Fruit fly (Drosophila melanogaster) whole organism: ENCODE data around the gene RabGGTb.

ENCODE experiments used
- CG8478 ChIP-seq: fragments of >200 bp; optimal IDR thresholded peaks from 2 replicates; lab custom pipeline; 2018; ENCODE audit warnings: inconsistent platforms
- Dll ChIP-seq: fragments of >200 bp; optimal IDR thresholded peaks from 2 replicates; lab custom pipeline; 2017
- EcR ChIP-seq, 2 experiments: fragments of >200 bp; optimal IDR thresholded peaks; 2 replicates each; lab custom pipeline; 2017; ENCODE audit warnings: missing biosample characterization in 2 of 2, missing genetic modification characterization in 2 of 2, missing genetic modification reagents in 2 of 2
- pan ChIP-seq: fragments of >200 bp; optimal IDR thresholded peaks from 2 replicates; lab custom pipeline; 2017
- psq ChIP-seq: fragments of >200 bp; optimal IDR thresholded peaks from 2 replicates; lab custom pipeline; 2017
- usp ChIP-seq: fragments of >200 bp; optimal IDR thresholded peaks from 2 replicates; lab custom pipeline; 2017; ENCODE audit warnings: missing biosample characterization, missing genetic modification characterization, mixed read lengths

Gene RabGGTb

DNA sequence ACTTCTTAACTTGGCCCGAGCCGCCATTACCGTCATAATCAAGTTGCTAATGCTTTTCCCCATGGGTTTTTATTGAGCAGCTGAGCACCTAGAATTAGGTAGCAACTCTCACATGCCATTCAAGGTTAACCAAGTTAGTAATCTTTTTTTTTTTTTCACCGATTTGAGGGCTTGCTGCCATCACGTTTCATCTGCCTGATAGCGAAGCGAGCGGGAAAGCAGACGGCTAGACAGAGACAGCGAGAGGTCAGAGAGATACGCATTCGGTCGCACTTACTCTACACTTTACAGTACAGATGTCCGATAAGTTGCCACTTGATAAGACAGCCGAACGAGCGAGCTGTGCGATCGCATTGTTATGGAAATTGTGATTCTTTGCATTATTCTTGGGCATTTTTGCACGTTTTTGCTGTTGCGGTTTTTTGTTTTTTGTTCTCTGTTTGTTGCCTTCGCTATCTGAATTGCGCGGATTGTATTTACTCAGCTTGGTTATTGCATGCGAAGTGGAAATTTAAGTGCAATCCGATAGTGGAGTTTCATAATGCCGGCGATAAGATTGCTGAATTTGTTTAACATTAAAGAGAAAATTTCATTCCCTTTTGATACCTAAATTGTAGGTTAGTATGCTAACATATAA is 21.6 kb downstream of the RabGGTb start:
- TF ChIP-seq usp (GFP tag; lab: Kevin White, UChicago): no peak
- peak in 1 of 2 experiments; percentile 29 for TF ChIP-seq EcR (GFP tag; optimal IDR thresholded peaks at IDR 0.05; lab: Kevin White, UChicago)

DNA sequence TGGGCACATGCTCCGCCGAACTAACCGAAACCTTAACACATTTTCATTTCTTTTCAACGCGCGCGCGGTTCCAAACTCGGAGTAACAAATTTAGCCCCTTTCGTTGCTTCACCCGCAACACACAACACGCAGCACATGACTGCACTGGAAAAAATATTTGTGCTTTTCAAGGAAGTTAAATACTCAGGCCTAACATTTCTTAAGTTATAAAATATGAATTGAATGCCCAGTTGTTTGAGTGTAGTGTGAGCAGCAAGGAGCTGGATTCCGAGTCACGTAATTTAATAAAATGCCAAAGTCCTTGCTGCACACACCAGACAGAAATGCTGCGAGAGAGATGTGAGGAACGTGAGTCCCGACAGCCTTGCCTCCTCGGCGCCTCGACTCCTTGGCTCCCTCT is 22.5 kb downstream of the RabGGTb start:
- TF ChIP-seq Dll (lab: Kevin White, UChicago) (no peak), CG8478 (no peak), usp (GFP tag; lab: Kevin White, UChicago) (no peak), pan (no peak), psq (lab: Kevin White, UChicago) (no peak), EcR (GFP tag; optimal IDR thresholded peaks at IDR 0.05; lab: Kevin White, UChicago) (no peak)

DNA sequence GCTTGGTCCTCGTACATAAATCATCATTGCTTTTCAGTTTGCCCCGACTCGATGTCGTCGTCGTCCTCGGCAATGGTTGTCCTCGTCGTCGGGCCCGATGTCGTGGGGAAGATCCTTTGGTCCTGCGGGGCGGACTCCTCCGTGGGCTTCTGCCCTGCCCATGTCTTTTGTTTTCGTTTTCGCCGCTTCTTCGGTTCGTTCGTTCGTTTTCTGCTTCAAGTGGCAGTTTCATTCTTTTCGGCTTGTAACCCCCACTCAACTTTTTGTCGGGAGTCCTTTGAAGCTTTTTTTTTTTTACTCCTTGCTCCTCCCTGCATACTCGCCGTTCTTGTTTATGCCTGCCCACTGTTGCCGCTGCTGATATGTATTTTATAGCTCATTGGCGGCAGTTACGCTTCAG is 24.7 kb downstream of the RabGGTb start:
- TF ChIP-seq psq (lab: Kevin White, UChicago): no peak
- TF ChIP-seq CG8478: no peak
- no peak for TF ChIP-seq EcR (GFP tag; optimal IDR thresholded peaks at IDR 0.05; lab: Kevin White, UChicago)
- no peak for TF ChIP-seq Dll (lab: Kevin White, UChicago)
- TF ChIP-seq pan: no peak
- no peak for TF ChIP-seq usp (GFP tag; lab: Kevin White, UChicago)

DNA sequence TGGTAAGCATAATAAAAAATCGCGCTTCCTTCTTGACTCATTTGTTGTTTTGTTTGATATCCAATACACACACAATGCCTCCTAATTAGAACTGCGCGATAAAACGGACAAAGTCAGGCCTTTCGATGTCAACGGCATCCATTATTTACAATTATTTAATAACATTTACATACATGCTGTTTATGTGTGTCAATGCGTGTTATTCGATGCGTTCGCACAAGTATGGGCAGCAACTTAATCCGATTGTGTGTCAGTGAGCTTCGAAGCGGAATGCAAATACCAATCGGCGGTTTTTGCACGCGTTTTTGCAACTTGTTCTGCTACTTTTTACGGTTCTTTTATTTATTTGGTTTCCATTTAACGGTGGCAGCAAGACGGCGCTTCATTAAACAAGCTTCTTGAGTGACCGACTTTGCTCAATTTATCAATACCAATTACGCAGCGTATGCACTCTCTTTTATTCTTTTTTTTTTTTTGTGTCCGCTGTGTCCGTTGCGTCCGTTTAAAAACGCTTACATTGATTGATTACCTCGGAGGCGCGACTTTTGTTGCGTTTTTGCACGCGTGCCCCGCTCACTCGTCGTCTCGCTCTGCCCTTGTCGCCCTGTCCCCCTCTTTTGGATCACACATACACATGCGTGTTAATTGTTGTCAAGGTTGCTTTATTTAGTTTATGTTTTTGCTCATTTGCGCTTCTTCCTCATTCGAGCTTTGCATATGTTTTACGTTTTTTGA is 25.6 kb downstream of the RabGGTb start:
- TF ChIP-seq pan (no peak), usp (GFP tag; lab: Kevin White, UChicago) (no peak), Dll (lab: Kevin White, UChicago) (no peak), CG8478 (no peak), EcR (GFP tag; optimal IDR thresholded peaks at IDR 0.05; lab: Kevin White, UChicago) (no peak), psq (lab: Kevin White, UChicago) (no peak)

DNA sequence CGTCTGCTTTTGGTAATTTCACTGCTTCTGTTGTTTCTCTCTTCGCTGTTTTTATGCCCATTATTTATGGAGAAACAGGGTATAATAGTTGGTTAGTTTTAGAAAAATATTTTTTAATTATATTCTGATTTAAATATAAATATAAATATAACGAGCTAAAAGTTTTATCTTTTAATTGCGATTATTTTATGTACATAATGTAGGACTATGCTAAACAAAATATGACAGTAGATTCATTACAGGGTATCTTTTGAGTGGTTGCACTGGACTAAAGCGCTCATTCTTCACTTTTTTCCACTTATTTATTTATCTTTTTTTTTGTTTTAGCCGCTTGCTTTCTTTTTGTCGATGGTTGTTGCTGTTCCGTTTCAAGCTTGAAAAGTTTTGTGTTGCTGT is 26.1 kb downstream of the RabGGTb start:
- no peak for TF ChIP-seq EcR (GFP tag; optimal IDR thresholded peaks at IDR 0.05; lab: Kevin White, UChicago)
- TF ChIP-seq Dll (lab: Kevin White, UChicago): no peak
- no peak for TF ChIP-seq psq (lab: Kevin White, UChicago)
- TF ChIP-seq usp (GFP tag; lab: Kevin White, UChicago): no peak
- peak; percentile 69 for TF ChIP-seq pan

DNA sequence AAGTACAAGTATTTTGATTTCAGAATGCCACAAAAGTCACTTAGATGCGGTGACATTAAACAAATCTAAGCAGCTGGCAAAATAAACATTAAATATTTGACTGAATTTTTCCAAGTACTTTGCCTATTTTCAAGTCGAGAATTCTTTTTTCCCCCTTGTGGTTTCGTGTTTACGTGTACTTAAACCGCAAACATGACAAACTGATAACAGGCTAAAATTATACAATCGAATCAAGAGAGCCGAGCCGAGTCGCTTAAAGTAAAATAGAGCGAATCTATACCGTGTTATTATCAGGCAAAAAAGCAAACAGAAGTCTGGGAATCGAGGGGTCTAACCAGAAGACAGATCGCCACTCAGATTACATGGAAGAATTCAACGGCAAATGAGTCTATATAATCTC is 27.2 kb downstream of the RabGGTb start:
- TF ChIP-seq EcR (GFP tag; optimal IDR thresholded peaks at IDR 0.05; lab: Kevin White, UChicago): no peak
- no peak for TF ChIP-seq psq (lab: Kevin White, UChicago)
- TF ChIP-seq pan: no peak
- no peak for TF ChIP-seq Dll (lab: Kevin White, UChicago)
- TF ChIP-seq CG8478: no peak
- no peak for TF ChIP-seq usp (GFP tag; lab: Kevin White, UChicago)

DNA sequence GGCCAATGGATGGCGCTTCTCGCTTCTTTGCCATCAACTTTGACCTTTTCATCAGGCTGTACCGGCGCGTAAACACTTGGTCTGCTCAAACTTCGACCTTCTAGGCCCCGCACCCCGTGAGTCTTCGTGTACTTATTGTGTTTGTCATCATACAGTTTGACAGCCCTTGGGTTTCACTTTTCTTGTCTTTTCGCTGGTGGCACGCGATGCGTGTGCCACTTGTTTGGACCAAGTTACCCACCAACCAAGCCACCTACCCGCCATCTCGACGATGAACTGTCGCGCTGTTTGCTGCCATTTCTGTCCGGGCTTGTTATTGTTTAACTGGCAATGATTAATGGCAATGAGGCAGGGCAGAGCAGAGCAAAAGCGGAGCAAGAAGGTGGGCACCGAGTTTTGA is 28.9 kb downstream of the RabGGTb start:
- TF ChIP-seq psq (lab: Kevin White, UChicago) (no peak), CG8478 (no peak), usp (GFP tag; lab: Kevin White, UChicago) (no peak), pan (no peak), EcR (GFP tag; optimal IDR thresholded peaks at IDR 0.05; lab: Kevin White, UChicago) (no peak), Dll (lab: Kevin White, UChicago) (no peak)

DNA sequence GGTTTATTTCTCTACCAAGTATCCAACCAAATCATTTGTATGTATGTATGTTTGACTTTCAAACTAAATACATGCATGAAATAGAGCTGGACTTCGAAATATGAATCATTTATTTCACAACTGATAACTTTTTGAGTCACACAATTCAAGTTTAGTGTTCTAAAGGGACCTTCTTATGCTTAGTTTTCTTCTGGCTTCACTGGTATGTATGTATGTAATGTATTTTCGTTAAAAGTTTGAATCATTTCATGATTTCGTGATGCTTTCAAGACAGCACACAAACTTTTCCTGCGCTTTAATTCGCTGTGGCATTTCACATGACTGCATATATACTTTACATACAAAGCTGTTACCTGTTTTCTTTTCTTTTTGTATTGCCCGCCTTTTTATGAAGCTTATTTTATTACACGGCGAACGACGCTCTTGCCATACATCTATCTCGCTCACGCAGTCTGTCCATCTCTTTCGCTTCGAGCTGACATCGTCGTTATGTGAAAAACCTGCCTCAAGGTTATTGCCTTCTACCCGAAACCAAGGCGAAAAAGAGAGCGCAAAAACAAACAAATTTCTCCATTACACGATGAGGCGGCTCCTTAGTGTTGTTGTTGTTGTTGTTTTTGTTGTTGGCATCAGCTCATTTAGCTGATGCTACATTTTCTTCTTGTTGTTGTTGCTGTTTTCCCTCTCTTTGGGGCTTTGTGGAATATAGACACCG is 29.7 kb downstream of the RabGGTb start:
- TF ChIP-seq pan (no peak), EcR (GFP tag; optimal IDR thresholded peaks at IDR 0.05; lab: Kevin White, UChicago) (peak; percentile 87 to 89), psq (lab: Kevin White, UChicago) (no peak), CG8478 (peak; percentile 8), usp (GFP tag; lab: Kevin White, UChicago) (no peak), Dll (lab: Kevin White, UChicago) (no peak)

DNA sequence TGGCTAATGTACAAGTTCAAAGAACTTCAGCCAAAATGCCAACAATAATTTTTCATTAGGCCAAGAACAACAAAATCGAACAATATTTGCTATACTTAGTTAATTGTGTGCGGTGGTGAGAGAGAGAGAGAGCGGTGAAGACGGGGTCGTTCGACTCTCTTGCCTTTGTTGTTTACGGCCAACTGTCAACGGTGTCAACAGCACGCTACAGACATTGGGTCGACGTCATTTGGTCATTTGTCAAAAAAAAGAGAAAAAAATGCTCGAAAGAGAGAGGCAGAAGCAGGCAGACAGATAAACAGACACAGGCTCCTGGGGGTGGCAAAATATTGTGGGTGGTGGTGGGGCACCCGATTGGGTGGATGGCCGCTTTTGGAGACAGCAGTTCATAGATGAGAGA is 30.6 kb downstream of the RabGGTb start:
- TF ChIP-seq CG8478: no peak
- TF ChIP-seq psq (lab: Kevin White, UChicago): no peak
- no peak for TF ChIP-seq pan
- TF ChIP-seq usp (GFP tag; lab: Kevin White, UChicago): no peak
- TF ChIP-seq EcR (GFP tag; optimal IDR thresholded peaks at IDR 0.05; lab: Kevin White, UChicago): no peak
- TF ChIP-seq Dll (lab: Kevin White, UChicago): no peak

DNA sequence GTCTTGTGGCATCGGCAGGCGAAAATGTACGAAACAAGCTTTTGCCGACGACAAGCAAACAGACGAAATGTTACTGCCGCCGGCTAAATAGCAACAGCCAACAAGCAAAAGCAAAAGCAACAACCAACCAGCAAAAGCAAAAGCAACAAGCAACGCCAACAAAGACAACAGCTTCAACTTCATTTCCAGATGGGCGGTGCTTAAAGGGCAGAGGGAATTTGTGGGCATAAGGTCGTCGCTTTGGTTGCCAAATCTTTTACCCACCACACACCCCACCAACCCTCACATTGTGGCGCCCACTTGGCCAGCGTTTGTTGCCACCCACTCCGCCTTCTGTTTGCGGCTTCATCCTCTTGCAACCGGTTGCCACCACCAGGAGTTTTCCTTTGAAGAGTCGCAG is 32.0 kb downstream of the RabGGTb start:
- TF ChIP-seq EcR (GFP tag; optimal IDR thresholded peaks at IDR 0.05; lab: Kevin White, UChicago) (no peak), Dll (lab: Kevin White, UChicago) (no peak), usp (GFP tag; lab: Kevin White, UChicago) (no peak), psq (lab: Kevin White, UChicago) (no peak), CG8478 (no peak), pan (no peak)

DNA sequence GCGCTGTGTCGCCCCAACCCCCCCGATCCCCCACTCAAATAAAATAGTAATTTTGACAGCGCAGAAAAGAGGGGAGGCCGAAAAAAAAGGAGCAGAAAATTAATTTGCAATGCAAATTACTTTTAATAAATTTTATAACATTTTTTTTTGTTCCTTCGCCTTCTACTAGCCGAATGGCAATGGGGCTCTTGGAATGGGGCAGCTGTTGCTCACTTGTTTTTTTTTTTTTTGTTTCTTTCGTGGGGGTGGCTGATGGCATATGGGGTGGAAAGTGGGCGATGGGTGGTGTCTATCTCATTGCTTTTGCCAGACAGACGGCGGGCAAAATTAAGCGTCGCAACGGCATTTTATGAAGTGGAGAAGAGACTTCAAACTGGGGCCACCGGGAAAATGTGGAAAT is 41.7 kb downstream of the RabGGTb start:
- TF ChIP-seq pan (no peak), EcR (GFP tag; optimal IDR thresholded peaks at IDR 0.05; lab: Kevin White, UChicago) (no peak), usp (GFP tag; lab: Kevin White, UChicago) (no peak), psq (lab: Kevin White, UChicago) (no peak), Dll (lab: Kevin White, UChicago) (no peak), CG8478 (no peak)
